Worm (Caenorhabditis elegans) whole organism, late embryonic: ENCODE measurements around the gene zig-13.

Experiments
- C38D4.7 ChIP-seq: fragments of 200-800 bp; sonication (Bioruptor generic); optimal IDR thresholded peaks from 2 replicates; lab custom pipeline; 2018; ENCODE audit warnings: mild to moderate bottlenecking, missing genetic modification characterization, moderate library complexity, missing compliant biosample characterization
- ama-1 ChIP-seq: fragments of 150-350 bp; optimal IDR thresholded peaks from 2 replicates; lab custom pipeline; 2014
- ceh-2 ChIP-seq: sonication (generic microtip); optimal IDR thresholded peaks from 2 replicates; lab custom pipeline; 2016; ENCODE audit warnings: missing genotype, missing genetic modification characterization, missing compliant biosample characterization
- ceh-45 ChIP-seq: fragments of 200-800 bp; sonication (Bioruptor generic); IDR thresholded peaks from 2 replicates; pipeline ENCODE4 v1.3.6; 2022; ENCODE audit warnings: missing genetic modification reagents, missing genetic modification characterization, missing compliant biosample characterization
- ceh-6 ChIP-seq: fragments of 200-800 bp; sonication (Bioruptor generic); optimal IDR thresholded peaks from 2 replicates; lab custom pipeline; 2018; ENCODE audit warnings: mild to moderate bottlenecking, missing genetic modification characterization, missing compliant biosample characterization
- dmd-4 ChIP-seq: sonication (generic microtip); optimal IDR thresholded peaks from 2 replicates; lab custom pipeline; 2016; ENCODE audit warnings: borderline replicate concordance, missing genetic modification characterization, missing compliant biosample characterization
- gmeb-2 ChIP-seq: sonication (generic microtip); optimal IDR thresholded peaks from 2 replicates; lab custom pipeline; 2016; ENCODE audit warnings: missing genetic modification characterization, inconsistent platforms, missing compliant biosample characterization
- mec-3 ChIP-seq: sonication (generic microtip); optimal IDR thresholded peaks from 2 replicates; lab custom pipeline; 2016; ENCODE audit warnings: borderline replicate concordance, missing genetic modification characterization, missing compliant biosample characterization
- npax-4 ChIP-seq: sonication (generic microtip); optimal IDR thresholded peaks from 2 replicates; lab custom pipeline; 2016; ENCODE audit warnings: missing genetic modification characterization, missing compliant biosample characterization
- pat-9 ChIP-seq: fragments of 200-800 bp; sonication (Bioruptor generic); optimal IDR thresholded peaks from 2 replicates; lab custom pipeline; 2018; ENCODE audit warnings: mild to moderate bottlenecking, missing genetic modification characterization, moderate library complexity, missing compliant biosample characterization
- pros-1 ChIP-seq: fragments of 150-350 bp; optimal IDR thresholded peaks from 2 replicates; lab custom pipeline; 2014; ENCODE audit warnings: missing biosample characterization, missing genetic modification reagents, missing genetic modification characterization
- syd-9 ChIP-seq: sonication (generic microtip); optimal IDR thresholded peaks from 2 replicates; lab custom pipeline; 2016; ENCODE audit warnings: mild to moderate bottlenecking, missing genetic modification characterization, moderate library complexity, missing compliant biosample characterization
- tbx-2 ChIP-seq: sonication (generic microtip); optimal IDR thresholded peaks from 2 replicates; lab custom pipeline; 2016; ENCODE audit warnings: missing genetic modification characterization, missing compliant biosample characterization
- zip-5 ChIP-seq: sonication (generic microtip); optimal IDR thresholded peaks from 2 replicates; lab custom pipeline; 2016; ENCODE audit warnings: missing genetic modification characterization, missing compliant biosample characterization

ce11 chrIII:203953-204352, 47.4 kb upstream of the zig-13 start:
- TF ChIP-seq C38D4.7 (GFP tag; lab: Kevin White, UChicago) (no peak), zip-5 (tag; lab: Kevin White, UChicago) (no peak), npax-4 (tag; lab: Kevin White, UChicago) (no peak), ama-1 (lab: Kevin White, UChicago) (no peak), pat-9 (tag; lab: Kevin White, UChicago) (no peak), tbx-2 (tag; lab: Kevin White, UChicago) (no peak), ceh-6 (GFP tag; lab: Kevin White, UChicago) (no peak), gmeb-2 (tag; lab: Kevin White, UChicago) (no peak), dmd-4 (tag; lab: Kevin White, UChicago) (no peak), mec-3 (tag; lab: Kevin White, UChicago) (no peak), ceh-45 (GFP tag; lab: Robert Waterston, UW) (no peak), pros-1 (tag; lab: Kevin White, UChicago) (no peak), ceh-2 (no peak), syd-9 (tag; lab: Kevin White, UChicago) (no peak)
